Worm (Caenorhabditis elegans) whole organism, L4/young adult: ENCODE data around the gene cka-1.

Experiments
- dao-5 ChIP-seq: sonication (generic microtip); optimal IDR thresholded peaks from 2 replicates; lab custom pipeline; 2016; ENCODE audit warnings: missing genotype, missing genetic modification characterization, moderate library complexity, missing compliant biosample characterization
- him-1 ChIP-seq: sonication (generic microtip); optimal IDR thresholded peaks from 2 replicates; lab custom pipeline; 2016; ENCODE audit warnings: missing genotype, missing genetic modification reagents, missing genetic modification characterization, missing compliant biosample characterization

DNA sequence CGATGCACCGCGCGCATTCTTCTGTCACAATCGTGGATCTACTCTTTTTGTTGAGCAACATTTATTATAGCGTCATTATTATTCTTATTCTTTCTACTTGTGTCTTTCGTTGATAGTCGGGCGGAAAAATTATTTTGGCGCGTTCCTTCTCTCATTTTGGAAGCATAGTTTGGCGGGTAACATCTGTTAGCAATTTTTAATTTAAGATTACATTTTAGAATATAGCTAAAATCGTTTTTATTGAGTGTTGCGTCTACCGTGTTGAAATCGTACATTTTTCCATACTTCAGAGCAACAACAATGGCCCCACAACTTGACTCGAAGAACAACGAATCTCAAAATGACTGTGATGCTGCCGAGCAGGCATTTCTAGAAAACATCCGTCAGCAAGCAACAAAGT lies 46.8 kb downstream of the cka-1 start, which contains the start of gene sdz-36:
- TF ChIP-seq dao-5 (tag; lab: Kevin White, UChicago) (no peak), him-1 (tag; lab: Kevin White, UChicago) (no peak)
